Fruit fly (Drosophila melanogaster) whole organism, wandering third instar larva: ENCODE data around the gene BORCS6.

ENCODE experiments used
- Abd-B ChIP-seq: fragments of >200 bp; optimal IDR thresholded peaks from 2 replicates; lab custom pipeline; 2017; ENCODE audit warnings: missing biosample characterization, missing genetic modification characterization
- CG32264 ChIP-seq: fragments of 200-800 bp; sonication (Bioruptor generic); optimal IDR thresholded peaks from 2 replicates; lab custom pipeline; 2016; ENCODE audit warnings: missing biosample characterization, missing genetic modification characterization
- CG9705 ChIP-seq: fragments of 200-800 bp; sonication (Bioruptor generic); optimal IDR thresholded peaks from 2 replicates; lab custom pipeline; 2018; ENCODE audit warnings: missing biosample characterization, mild to moderate bottlenecking, missing genetic modification characterization
- CrebA ChIP-seq: fragments of 200-800 bp; sonication (Bioruptor generic); optimal IDR thresholded peaks from 2 replicates; lab custom pipeline; 2016; ENCODE audit warnings: missing biosample characterization, mild to moderate bottlenecking, missing genetic modification characterization, borderline replicate concordance
- Dfd ChIP-seq: fragments of >200 bp; optimal IDR thresholded peaks from 2 replicates; lab custom pipeline; 2017; ENCODE audit warnings: missing biosample characterization, missing genetic modification characterization
- Dif ChIP-seq: fragments of 200-275, 200-300 bp; sonication (Bioruptor generic); optimal IDR thresholded peaks from 2 replicates; lab custom pipeline; 2018; ENCODE audit warnings: missing biosample characterization, missing genetic modification characterization; ENCODE audit not compliant: partially characterized antibody
- GATAd ChIP-seq: sonication (Bioruptor generic); optimal IDR thresholded peaks from 2 replicates; lab custom pipeline; 2016; ENCODE audit warnings: missing biosample characterization, missing genetic modification characterization
- HLH106 ChIP-seq: fragments of 200-800 bp; optimal IDR thresholded peaks from 3 replicates; lab custom pipeline; 2019; ENCODE audit warnings: missing biosample characterization, mild to moderate bottlenecking, missing genetic modification characterization, moderate library complexity
- Hnf4 ChIP-seq: fragments of 200-800 bp; sonication (Bioruptor generic); optimal IDR thresholded peaks from 2 replicates; lab custom pipeline; 2016; ENCODE audit warnings: missing biosample characterization, mild to moderate bottlenecking, missing genetic modification characterization
- Hr78 ChIP-seq: fragments of >200 bp; optimal IDR thresholded peaks from 2 replicates; lab custom pipeline; 2017; ENCODE audit warnings: missing biosample characterization, missing genetic modification characterization
- Hr83 ChIP-seq: fragments of 200-300 bp; sonication (Bioruptor generic); optimal IDR thresholded peaks from 2 replicates; lab custom pipeline; 2016; ENCODE audit warnings: missing biosample characterization, mild to moderate bottlenecking, missing genetic modification characterization, moderate library complexity; ENCODE audit not compliant: poor library complexity, severe bottlenecking
- Jra ChIP-seq: sonication (Bioruptor generic); optimal IDR thresholded peaks from 2 replicates; lab custom pipeline; 2016; ENCODE audit warnings: missing biosample characterization, missing genetic modification characterization
- Mio ChIP-seq: sonication (Bioruptor generic); optimal IDR thresholded peaks from 2 replicates; lab custom pipeline; 2016; ENCODE audit warnings: missing biosample characterization, missing genetic modification characterization
- Myc ChIP-seq: fragments of >200 bp; optimal IDR thresholded peaks from 2 replicates; lab custom pipeline; 2017
- N ChIP-seq: fragments of >200 bp; optimal IDR thresholded peaks from 2 replicates; lab custom pipeline; 2018; ENCODE audit warnings: missing biosample characterization, missing external identifiers, missing genetic modification characterization
- OdsH ChIP-seq: fragments of 200-800 bp; sonication (Bioruptor generic); optimal IDR thresholded peaks from 2 replicates; lab custom pipeline; 2016; ENCODE audit warnings: missing biosample characterization, mild to moderate bottlenecking, missing genetic modification characterization
- Rel ChIP-seq, 2 experiments: fragments of 200-800 bp; sonication (Bioruptor generic) in 1 of 2; optimal IDR thresholded peaks; 2 replicates in 1 of 2; 3 replicates in 1 of 2; lab custom pipeline; 2016 to 2019; ENCODE audit warnings: mild to moderate bottlenecking in 2 of 2, missing biosample characterization in 2 of 2, missing genetic modification characterization in 2 of 2, moderate library complexity in 1 of 2
- Sp1 ChIP-seq: fragments of 200-800 bp; sonication (Bioruptor generic); optimal IDR thresholded peaks from 3 replicates; lab custom pipeline; 2019; ENCODE audit warnings: missing biosample characterization, mild to moderate bottlenecking, missing genetic modification characterization, moderate library complexity
- Vsx2 ChIP-seq: fragments of 200-300, 225-300 bp; sonication (Bioruptor generic); optimal IDR thresholded peaks from 2 replicates; lab custom pipeline; 2018; ENCODE audit warnings: missing biosample characterization, missing genetic modification characterization; ENCODE audit not compliant: partially characterized antibody
- br ChIP-seq: fragments of 200-800 bp; sonication (Bioruptor generic); optimal IDR thresholded peaks from 2 replicates; lab custom pipeline; 2016; ENCODE audit warnings: missing biosample characterization, missing genetic modification characterization
- brk ChIP-seq: fragments of 200-800 bp; sonication (Bioruptor generic); optimal IDR thresholded peaks from 2 replicates; lab custom pipeline; 2016; ENCODE audit warnings: missing biosample characterization, mild to moderate bottlenecking, missing genetic modification characterization
- dl ChIP-seq, 2 experiments: fragments of 175-275, 200-275 bp in 1 of 2; fragments of 200-275 bp in 1 of 2; sonication (Bioruptor generic); optimal IDR thresholded peaks; lab custom pipeline; 2018; ENCODE audit warnings: mild to moderate bottlenecking in 2 of 2, missing biosample characterization in 2 of 2, missing genetic modification characterization in 2 of 2, moderate library complexity in 2 of 2; ENCODE audit not compliant: partially characterized antibody in 2 of 2, insufficient read depth in 1 of 2
- dmrt93B ChIP-seq: fragments of 200-800 bp; sonication (Bioruptor generic); optimal IDR thresholded peaks from 2 replicates; lab custom pipeline; 2018; ENCODE audit warnings: missing biosample characterization, mild to moderate bottlenecking, missing genetic modification characterization
- dsf ChIP-seq: sonication (Bioruptor generic); optimal IDR thresholded peaks from 2 replicates; lab custom pipeline; 2016; ENCODE audit warnings: missing biosample characterization, missing genetic modification characterization, borderline replicate concordance
- ey ChIP-seq: fragments of 200-800 bp; sonication (Bioruptor generic); optimal IDR thresholded peaks from 2 replicates; lab custom pipeline; 2016; ENCODE audit warnings: missing biosample characterization, missing genetic modification characterization
- foxo ChIP-seq, 2 experiments: fragments of 200-800 bp; sonication (Bioruptor generic); optimal IDR thresholded peaks; 2 replicates in 1 of 2; 3 replicates in 1 of 2; lab custom pipeline; 2016 to 2017; ENCODE audit warnings: missing biosample characterization in 2 of 2, missing genetic modification characterization in 2 of 2
- fru ChIP-seq: fragments of 200-800 bp; sonication (Bioruptor generic); optimal IDR thresholded peaks from 3 replicates; lab custom pipeline; 2016; ENCODE audit warnings: missing biosample characterization, mild to moderate bottlenecking, missing genetic modification characterization
- h ChIP-seq: fragments of 200-800 bp; sonication (Bioruptor generic); optimal IDR thresholded peaks from 3 replicates; lab custom pipeline; 2016; ENCODE audit warnings: missing biosample characterization, mild to moderate bottlenecking, missing genetic modification characterization
- jim ChIP-seq: fragments of 175-275, 200-325 bp; sonication (Bioruptor generic); optimal IDR thresholded peaks from 2 replicates; lab custom pipeline; 2016; ENCODE audit warnings: missing biosample characterization, mild to moderate bottlenecking, missing genetic modification characterization
- lola ChIP-seq: fragments of >200 bp; optimal IDR thresholded peaks from 2 replicates; lab custom pipeline; 2017; ENCODE audit warnings: missing biosample characterization, missing genetic modification characterization
- pan ChIP-seq: fragments of >200 bp; optimal IDR thresholded peaks from 2 replicates; lab custom pipeline; 2017
- psq ChIP-seq: fragments of 200-800 bp; sonication (Bioruptor generic); optimal IDR thresholded peaks from 3 replicates; lab custom pipeline; 2017; ENCODE audit warnings: missing biosample characterization, mild to moderate bottlenecking, missing genetic modification characterization, moderate library complexity
- rgr ChIP-seq: fragments of 200-800 bp; sonication (Bioruptor generic); optimal IDR thresholded peaks from 3 replicates; lab custom pipeline; 2016; ENCODE audit warnings: missing biosample characterization, mild to moderate bottlenecking, missing genetic modification characterization
- sage ChIP-seq: fragments of 200-800 bp; sonication (Bioruptor generic); optimal IDR thresholded peaks from 2 replicates; lab custom pipeline; 2016; ENCODE audit warnings: missing biosample characterization, mild to moderate bottlenecking, missing genetic modification characterization
- sv ChIP-seq: fragments of 200-800 bp; sonication (Bioruptor generic); optimal IDR thresholded peaks from 3 replicates; lab custom pipeline; 2016; ENCODE audit warnings: missing biosample characterization, missing genetic modification characterization
- tai ChIP-seq: sonication (Bioruptor generic); optimal IDR thresholded peaks from 2 replicates; lab custom pipeline; 2016; ENCODE audit warnings: missing biosample characterization, missing genetic modification characterization
- usp ChIP-seq: fragments of >200 bp; optimal IDR thresholded peaks from 2 replicates; lab custom pipeline; 2017; ENCODE audit warnings: missing biosample characterization, missing genetic modification characterization
- woc ChIP-seq: sonication (Bioruptor generic); optimal IDR thresholded peaks from 2 replicates; lab custom pipeline; 2016; ENCODE audit warnings: missing biosample characterization, mild to moderate bottlenecking, missing genetic modification characterization

The BORCS6 gene

DNA sequence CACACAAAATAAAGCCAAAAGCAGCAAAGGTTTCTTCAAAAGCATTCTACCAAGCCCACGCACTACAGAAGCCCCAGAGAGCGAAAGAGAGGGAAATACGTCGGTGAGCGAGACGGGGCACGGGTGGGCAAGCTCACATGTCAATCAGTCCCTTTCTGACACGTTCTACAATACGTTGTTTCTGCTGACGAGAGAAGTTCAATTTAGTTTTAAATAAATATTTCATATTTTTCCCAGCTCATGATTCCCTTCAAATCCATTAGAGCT lies 10.1 kb downstream of the BORCS6 start:
- no peak for TF ChIP-seq brk
- no peak for TF ChIP-seq Dif (GFP tag; lab: Kevin White, UChicago)
- no peak for TF ChIP-seq ey (GFP tag; lab: Kevin White, UChicago)
- no peak for TF ChIP-seq Mio (GFP tag; lab: Kevin White, UChicago)
- no peak for TF ChIP-seq Rel (GFP tag; optimal IDR thresholded peaks at IDR 0.05; lab: Kevin White, UChicago)
- no peak for TF ChIP-seq Rel (tag; optimal IDR thresholded peaks at IDR 0.05; lab: Kevin White, UChicago)
- no peak for TF ChIP-seq sv
- TF ChIP-seq foxo (GFP tag; optimal IDR thresholded peaks at IDR 0.05; lab: Kevin White, UChicago), result no peak
- no peak for TF ChIP-seq lola (GFP tag; lab: Kevin White, UChicago)
- TF ChIP-seq Hr78 (GFP tag; lab: Kevin White, UChicago), result no peak
- no peak for TF ChIP-seq h
- TF ChIP-seq CG9705, result no peak
- TF ChIP-seq dmrt93B, result no peak
- no peak for TF ChIP-seq fru
- no peak for TF ChIP-seq Myc (lab: Kevin White, UChicago)
- no peak for TF ChIP-seq CG32264
- no peak for TF ChIP-seq dsf
- no peak for TF ChIP-seq Sp1 (GFP tag; lab: Kevin White, UChicago)
- TF ChIP-seq CrebA (GFP tag; lab: Kevin White, UChicago), result no peak
- TF ChIP-seq psq (GFP tag; lab: Kevin White, UChicago), result no peak

DNA sequence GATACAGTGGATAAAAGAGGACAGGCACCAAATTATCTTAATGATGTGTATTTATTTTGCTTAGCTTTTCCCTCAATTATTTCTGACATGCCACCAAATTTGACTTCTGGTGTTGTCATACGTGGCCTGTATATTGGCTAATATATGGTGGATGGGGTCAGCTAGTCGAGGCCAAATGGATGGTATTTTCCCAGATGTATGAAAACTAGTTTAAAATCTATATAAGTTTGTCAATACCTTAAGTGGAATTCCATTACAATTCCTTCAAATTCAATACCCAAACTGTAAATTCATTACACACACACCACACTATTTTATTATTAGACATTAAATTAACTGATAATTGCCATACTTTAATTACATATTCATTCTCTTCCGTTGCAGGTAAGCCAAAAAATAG lies 11.2 kb downstream of the BORCS6 start:
- no peak for TF ChIP-seq GATAd (GFP tag; lab: Kevin White, UChicago)
- no peak for TF ChIP-seq lola (GFP tag; lab: Kevin White, UChicago)
- no peak for TF ChIP-seq Vsx2 (GFP tag; lab: Kevin White, UChicago)
- TF ChIP-seq sv, result no peak
- TF ChIP-seq, all 38 proteins: peak for 0

DNA sequence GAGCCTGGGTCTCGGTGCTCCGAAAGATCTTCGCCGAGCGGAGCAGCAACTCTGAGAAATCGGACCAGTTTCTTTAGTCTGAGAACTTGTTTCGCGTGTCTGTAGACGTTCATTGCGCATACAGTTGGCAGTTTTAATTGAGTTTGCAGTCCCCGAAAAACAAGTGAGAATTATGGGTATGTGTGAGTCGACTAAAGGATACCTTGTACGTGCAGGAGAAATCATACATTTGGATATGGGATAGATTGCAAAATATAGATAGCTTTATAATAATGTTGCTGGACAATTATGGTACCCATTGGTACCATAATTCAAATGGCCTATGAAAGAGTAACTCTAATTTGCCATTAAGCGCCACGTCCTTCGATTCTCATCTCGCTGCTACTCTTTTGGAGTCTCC lies 11.8 kb downstream of the BORCS6 start:
- TF ChIP-seq Hnf4 (no peak), Sp1 (GFP tag; lab: Kevin White, UChicago) (no peak), Rel (GFP tag; optimal IDR thresholded peaks at IDR 0.05; lab: Kevin White, UChicago) (no peak), Rel (tag; optimal IDR thresholded peaks at IDR 0.05; lab: Kevin White, UChicago) (peak; percentile 32), HLH106 (tag; lab: Kevin White, UChicago) (no peak), rgr (GFP tag; lab: Kevin White, UChicago) (no peak), GATAd (GFP tag; lab: Kevin White, UChicago) (no peak), jim (GFP tag; lab: Kevin White, UChicago) (no peak), woc (GFP tag; lab: Kevin White, UChicago) (peak; percentile 75), Dif (GFP tag; lab: Kevin White, UChicago) (no peak)

DNA sequence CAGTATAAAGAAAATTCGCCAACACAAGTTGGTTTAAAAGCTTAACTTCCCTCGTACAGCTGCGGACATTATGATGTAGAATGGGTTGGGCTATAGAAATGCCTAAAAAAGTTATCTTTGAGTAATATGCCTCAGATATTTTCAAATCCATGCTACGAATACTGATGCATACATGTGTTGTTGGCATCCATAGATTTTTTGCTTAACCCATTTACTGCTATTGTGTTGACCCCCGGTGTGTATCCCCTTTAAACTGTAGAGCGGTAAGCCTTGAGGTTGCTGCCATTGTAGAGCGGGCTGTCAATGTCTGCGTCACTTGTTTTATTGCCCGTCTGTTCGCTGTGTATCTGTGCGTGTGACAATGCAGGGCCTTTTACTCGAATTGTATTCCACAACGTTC lies 12.3 kb downstream of the BORCS6 start:
- TF ChIP-seq CG32264 (peak; percentile 85), OdsH (peak; percentile 89), Dfd (GFP tag; lab: Kevin White, UChicago) (no peak), pan (lab: Kevin White, UChicago) (no peak), ey (GFP tag; lab: Kevin White, UChicago) (peak; percentile 93), rgr (GFP tag; lab: Kevin White, UChicago) (peak; percentile 94), Hr78 (GFP tag; lab: Kevin White, UChicago) (no peak), CrebA (GFP tag; lab: Kevin White, UChicago) (peak; percentile 71), CG9705 (peak; percentile 66), Myc (lab: Kevin White, UChicago) (no peak), Mio (GFP tag; lab: Kevin White, UChicago) (peak; percentile 53), usp (GFP tag; lab: Kevin White, UChicago) (no peak), Dif (GFP tag; lab: Kevin White, UChicago) (no peak), lola (GFP tag; lab: Kevin White, UChicago) (no peak), fru (peak; percentile 92), brk (peak; percentile 66), sage (GFP tag; lab: Kevin White, UChicago) (peak; percentile 83), Jra (GFP tag; lab: Kevin White, UChicago) (peak; percentile 85), N (GFP tag; lab: Kevin White, UChicago) (no peak), Abd-B (no peak), tai (peak; percentile 87), woc (GFP tag; lab: Kevin White, UChicago) (peak; percentile 85), Sp1 (GFP tag; lab: Kevin White, UChicago) (peak; percentile 91), Vsx2 (GFP tag; lab: Kevin White, UChicago) (no peak), foxo (GFP tag; optimal IDR thresholded peaks at IDR 0.05; lab: Kevin White, UChicago) (peak; percentile 77 to 93), Hnf4 (peak; percentile 93), jim (GFP tag; lab: Kevin White, UChicago) (peak; percentile 51), sv (peak; percentile 49), HLH106 (tag; lab: Kevin White, UChicago) (peak; percentile 90), dsf (no peak), dl (GFP tag; optimal IDR thresholded peaks at IDR 0.05; lab: Kevin White, UChicago; ENCODE audit: insufficient read depth in 1 of 2, partially characterized antibody in 2 of 2) (no peak), GATAd (GFP tag; lab: Kevin White, UChicago) (peak; percentile 50), psq (GFP tag; lab: Kevin White, UChicago) (peak; percentile 84), Rel (GFP tag; optimal IDR thresholded peaks at IDR 0.05; lab: Kevin White, UChicago) (peak; percentile 44), Rel (tag; optimal IDR thresholded peaks at IDR 0.05; lab: Kevin White, UChicago) (peak; percentile 71), Hr83 (GFP tag; lab: Kevin White, UChicago) (peak; percentile 66), dmrt93B (peak; percentile 80), br (GFP tag; lab: Kevin White, UChicago) (peak; percentile 94), h (peak; percentile 95)
- TF ChIP-seq, all 38 proteins: peak for 26
